Fruit fly (Drosophila melanogaster) whole organism, prepupa: Measurements from ENCODE around the gene alpha-Man-Ic.

ENCODE experiments used
- CG8319 ChIP-seq: fragments of 200-800 bp; sonication (Bioruptor generic); optimal IDR thresholded peaks from 3 replicates; lab custom pipeline; 2016; ENCODE audit warnings: missing biosample characterization, missing genetic modification characterization
- Sox14 ChIP-seq: fragments of 200-800 bp; sonication (Bioruptor generic); optimal IDR thresholded peaks from 3 replicates; lab custom pipeline; 2016; ENCODE audit warnings: missing biosample characterization, missing genetic modification characterization
- esn ChIP-seq: fragments of 200-800 bp; sonication (Bioruptor generic); optimal IDR thresholded peaks from 2 replicates; lab custom pipeline; 2016; ENCODE audit warnings: missing biosample characterization, mild to moderate bottlenecking, missing genetic modification characterization, moderate library complexity
- fd85E ChIP-seq: fragments of 200-800 bp; sonication (Bioruptor generic); optimal IDR thresholded peaks from 3 replicates; lab custom pipeline; 2016; ENCODE audit warnings: missing biosample characterization, missing genetic modification characterization

DNA sequence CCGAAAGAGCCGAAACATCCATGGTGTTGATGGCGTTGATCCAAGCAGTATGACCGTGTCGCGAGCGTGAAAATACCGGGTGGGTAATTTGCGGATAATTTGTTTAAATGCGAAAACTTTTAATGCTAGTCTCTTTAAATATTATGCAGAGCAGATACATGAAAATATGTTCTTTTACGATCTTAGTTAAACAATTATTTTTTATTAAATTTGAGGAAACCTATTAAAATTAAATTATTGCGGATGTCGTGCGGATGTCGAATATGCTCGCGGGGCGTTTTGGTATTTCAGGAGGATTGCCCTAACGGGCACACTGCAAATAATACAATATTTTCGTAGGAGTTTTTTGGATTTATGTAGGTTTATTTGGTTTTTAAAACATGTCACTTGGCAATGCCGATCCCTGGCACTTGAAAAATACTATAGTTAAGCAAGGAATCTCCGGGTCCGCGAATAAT lies 2.9 kb upstream of the alpha-Man-Ic start, which contains the start of the genes Cog7, CG42557 and CG42558:
- no peak for TF ChIP-seq CG8319 (GFP tag; lab: Kevin White, UChicago)
- TF ChIP-seq esn = no peak
- no peak for TF ChIP-seq Sox14
- no peak for TF ChIP-seq fd85E (GFP tag; lab: Kevin White, UChicago)
